Worm (Caenorhabditis elegans) whole organism, midembryonic: Measurements from ENCODE around the gene tofu-7.

Experiments
- T22C8.4 ChIP-seq: fragments of 200-800 bp; sonication (Bioruptor generic); IDR thresholded peaks from 2 replicates; pipeline ENCODE4 v1.3.6; 2022; ENCODE audit warnings: missing genetic modification characterization, missing compliant biosample characterization
- cog-1 ChIP-seq: sonication (generic microtip); optimal IDR thresholded peaks from 2 replicates; lab custom pipeline; 2016; ENCODE audit warnings: missing genetic modification characterization, missing compliant biosample characterization
- flt-1 ChIP-seq: fragments of 200-800 bp; sonication (Bioruptor generic); IDR thresholded peaks from 2 replicates; pipeline ENCODE4 v1.3.6; 2022; ENCODE audit warnings: missing genetic modification characterization, missing compliant biosample characterization
- klf-2 ChIP-seq: fragments of 200-800 bp; sonication (Bioruptor generic); conservative IDR thresholded peaks from 2 replicates; pipeline ENCODE4 v1.3.6; 2022; ENCODE audit warnings: missing genetic modification reagents, missing genetic modification characterization, missing compliant biosample characterization
- med-1 ChIP-seq: sonication (generic microtip); optimal IDR thresholded peaks from 2 replicates; lab custom pipeline; 2017; ENCODE audit warnings: missing genetic modification characterization, mild to moderate bottlenecking, missing compliant biosample characterization, antibody characterized with exemption, missing genetic modification reagents; ENCODE audit not compliant: insufficient read depth
- ref-1 ChIP-seq: fragments of 200-800 bp; sonication (Bioruptor generic); conservative IDR thresholded peaks from 2 replicates; pipeline ENCODE4 v1.3.6; 2022; ENCODE audit warnings: missing genetic modification reagents, missing genetic modification characterization, missing compliant biosample characterization
- tab-1 ChIP-seq: fragments of 200-800 bp; sonication (Bioruptor generic); IDR thresholded peaks from 2 replicates; pipeline ENCODE4 v1.3.6; 2022; ENCODE audit warnings: missing genetic modification characterization, missing compliant biosample characterization

DNA sequence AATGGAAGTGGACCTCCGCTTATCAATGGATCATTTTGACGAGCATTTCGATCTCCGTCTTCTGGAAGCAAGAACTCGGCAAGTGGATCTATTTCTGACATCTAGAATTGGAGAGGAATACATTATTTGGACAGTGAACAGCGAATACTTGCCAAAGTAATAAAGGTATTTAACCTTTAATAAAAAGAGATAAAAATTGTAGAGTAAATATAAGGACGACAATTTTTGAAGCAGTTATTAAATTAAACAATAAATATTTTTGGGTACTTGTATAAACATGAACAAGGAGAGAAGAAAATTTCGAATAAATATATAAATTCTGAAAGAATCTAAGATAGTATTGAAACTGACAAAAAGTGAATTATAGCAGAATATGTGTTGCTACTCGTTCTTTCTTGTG, 12.4 kb downstream of the tofu-7 start, which contains the start of gene lin-37:
- TF ChIP-seq T22C8.4 (GFP tag; lab: Robert Waterston, UW) (no peak), med-1 (GFP tag; lab: Kevin White, UChicago) (no peak), cog-1 (tag; lab: Kevin White, UChicago) (no peak), tab-1 (GFP tag; lab: Robert Waterston, UW) (no peak), ref-1 (GFP tag; lab: Robert Waterston, UW) (no peak), klf-2 (no peak), flt-1 (GFP tag; lab: Robert Waterston, UW) (no peak)
